Fruit fly (Drosophila melanogaster): ENCODE data around the gene CG9400.

CG9400 gene

dm6 chrX:14332243-14332642, 43.0 kb upstream of the CG9400 start (continued):
- TF ChIP-seq nerfin-1 (tag; optimal IDR thresholded peaks at IDR 0.05) (no peak), br (optimal IDR thresholded peaks at IDR 0.05) (no peak), CG18599 (GFP tag; optimal IDR thresholded peaks at IDR 0.05) (peak; percentile 38), CG32772 (GFP tag; IDR thresholded peaks at IDR 0.05) (no peak), CG18619 (GFP tag; optimal IDR thresholded peaks at IDR 0.05) (no peak), so (GFP tag; IDR thresholded peaks at IDR 0.05) (no peak), fd102C (GFP tag; optimal IDR thresholded peaks at IDR 0.05) (no peak), Mrtf (GFP tag; IDR thresholded peaks at IDR 0.05) (no peak), dmrt99B (tag; optimal IDR thresholded peaks at IDR 0.05) (peak; percentile 33), CG32767 (GFP tag; IDR thresholded peaks at IDR 0.05) (no peak), Taf1 (GFP tag; IDR thresholded peaks at IDR 0.05) (no peak), tin (GFP tag; optimal IDR thresholded peaks at IDR 0.05) (no peak), Hmx (GFP tag; optimal IDR thresholded peaks at IDR 0.05) (no peak), gt (GFP tag; IDR thresholded peaks at IDR 0.05) (no peak), grn (GFP tag; optimal IDR thresholded peaks at IDR 0.05) (no peak), CG1603 (tag; optimal IDR thresholded peaks at IDR 0.05) (peak; percentile 49), Ets65A (GFP tag) (peak; percentile 62), nerfin-2 (GFP tag; IDR thresholded peaks at IDR 0.05; ENCODE audit: partially characterized antibody) (no peak), CG13123 (GFP tag; optimal IDR thresholded peaks at IDR 0.05) (no peak), trh (GFP tag; optimal IDR thresholded peaks at IDR 0.05) (no peak), D19B (GFP tag; optimal IDR thresholded peaks at IDR 0.05) (no peak), row (GFP tag; IDR thresholded peaks at IDR 0.05) (0 out of 3 replicates have a peak, but pooled peaks have one; percentile 33), Sry-δ (GFP tag; optimal IDR thresholded peaks at IDR 0.05) (no peak), CG13624 (GFP tag; optimal IDR thresholded peaks at IDR 0.05) (no peak), slbo (GFP tag; IDR thresholded peaks at IDR 0.05) (peak; percentile 38; the same call in 1 of the 2 replicates)

dm6 chrX:14331490-14332182, 42.4 kb upstream of the CG9400 start:
- TF ChIP-seq fu2 (GFP tag; optimal IDR thresholded peaks at IDR 0.05) (no peak), Oli (tag; optimal IDR thresholded peaks at IDR 0.05) (no peak), CG14014 (GFP tag; IDR thresholded peaks at IDR 0.05) (no peak), bsh (GFP tag; optimal IDR thresholded peaks at IDR 0.05) (peak in 1 of 2 experiments; percentile 14), lmd (GFP tag; IDR thresholded peaks at IDR 0.05) (peak; percentile 38), lab (GFP tag; optimal IDR thresholded peaks at IDR 0.05) (peak; percentile 37), Neu2 (GFP tag; optimal IDR thresholded peaks at IDR 0.05; ENCODE audit: borderline replicate concordance) (no peak), Hr51 (GFP tag; optimal IDR thresholded peaks at IDR 0.05) (peak in 1 of 2 experiments; percentile 12), Sry-β (GFP tag; optimal IDR thresholded peaks at IDR 0.05) (no peak), Mad (GFP tag; optimal IDR thresholded peaks at IDR 0.05) (no peak), cato (GFP tag; optimal IDR thresholded peaks at IDR 0.05; ENCODE audit: borderline replicate concordance) (no peak), CG7839 (tag; optimal IDR thresholded peaks at IDR 0.05) (peak; percentile 23), CG2712 (tag; optimal IDR thresholded peaks at IDR 0.05) (no peak), sob (GFP tag; IDR thresholded peaks at IDR 0.05) (peak; percentile 11; the same call in 1 of the 2 replicates), CG14860 (GFP tag; IDR thresholded peaks at IDR 0.05; ENCODE audit: partially characterized antibody) (no peak), nmo (GFP tag; optimal IDR thresholded peaks at IDR 0.05) (peak; percentile 9), Rx (GFP tag; IDR thresholded peaks at IDR 0.05) (no peak), CG1529 (GFP tag; optimal IDR thresholded peaks at IDR 0.05) (no peak), CG34224 (GFP tag; IDR thresholded peaks at IDR 0.05; ENCODE audit: partially characterized antibody) (no peak), CG8944 (GFP tag; optimal IDR thresholded peaks at IDR 0.05) (no peak), crp (GFP tag; optimal IDR thresholded peaks at IDR 0.05) (no peak), klu (GFP tag; IDR thresholded peaks at IDR 0.05) (no peak), CG2120 (GFP tag; optimal IDR thresholded peaks at IDR 0.05) (peak; percentile 10), da (GFP tag; optimal IDR thresholded peaks at IDR 0.05) (no peak), row (GFP tag; IDR thresholded peaks at IDR 0.05) (peak; percentile 45; the same call in 2 of the 3 replicates), CG3847 (GFP tag; IDR thresholded peaks at IDR 0.05) (no peak), CG18262 (tag; optimal IDR thresholded peaks at IDR 0.05) (no peak)

All from whole organism, embryonic.